Fruit fly (Drosophila melanogaster) whole organism, wandering third instar larva: ENCODE measurements around the gene Pi3K68D.

Experiments used
- Abd-B ChIP-seq: fragments of >200 bp; optimal IDR thresholded peaks from 2 replicates; lab custom pipeline; 2017; ENCODE audit warnings: missing biosample characterization, missing genetic modification characterization
- CG32264 ChIP-seq: fragments of 200-800 bp; sonication (Bioruptor generic); optimal IDR thresholded peaks from 2 replicates; lab custom pipeline; 2016; ENCODE audit warnings: missing biosample characterization, missing genetic modification characterization
- CG9705 ChIP-seq: fragments of 200-800 bp; sonication (Bioruptor generic); optimal IDR thresholded peaks from 2 replicates; lab custom pipeline; 2018; ENCODE audit warnings: missing biosample characterization, mild to moderate bottlenecking, missing genetic modification characterization
- CrebA ChIP-seq: fragments of 200-800 bp; sonication (Bioruptor generic); optimal IDR thresholded peaks from 2 replicates; lab custom pipeline; 2016; ENCODE audit warnings: missing biosample characterization, mild to moderate bottlenecking, missing genetic modification characterization, borderline replicate concordance
- Dfd ChIP-seq: fragments of >200 bp; optimal IDR thresholded peaks from 2 replicates; lab custom pipeline; 2017; ENCODE audit warnings: missing biosample characterization, missing genetic modification characterization
- Dif ChIP-seq: fragments of 200-275, 200-300 bp; sonication (Bioruptor generic); optimal IDR thresholded peaks from 2 replicates; lab custom pipeline; 2018; ENCODE audit warnings: missing biosample characterization, missing genetic modification characterization; ENCODE audit not compliant: partially characterized antibody
- GATAd ChIP-seq: sonication (Bioruptor generic); optimal IDR thresholded peaks from 2 replicates; lab custom pipeline; 2016; ENCODE audit warnings: missing biosample characterization, missing genetic modification characterization
- HLH106 ChIP-seq: fragments of 200-800 bp; optimal IDR thresholded peaks from 3 replicates; lab custom pipeline; 2019; ENCODE audit warnings: missing biosample characterization, mild to moderate bottlenecking, missing genetic modification characterization, moderate library complexity
- Hnf4 ChIP-seq: fragments of 200-800 bp; sonication (Bioruptor generic); optimal IDR thresholded peaks from 2 replicates; lab custom pipeline; 2016; ENCODE audit warnings: missing biosample characterization, mild to moderate bottlenecking, missing genetic modification characterization
- Hr78 ChIP-seq: fragments of >200 bp; optimal IDR thresholded peaks from 2 replicates; lab custom pipeline; 2017; ENCODE audit warnings: missing biosample characterization, missing genetic modification characterization
- Hr83 ChIP-seq: fragments of 200-300 bp; sonication (Bioruptor generic); optimal IDR thresholded peaks from 2 replicates; lab custom pipeline; 2016; ENCODE audit warnings: missing biosample characterization, mild to moderate bottlenecking, missing genetic modification characterization, moderate library complexity; ENCODE audit not compliant: poor library complexity, severe bottlenecking
- Jra ChIP-seq: sonication (Bioruptor generic); optimal IDR thresholded peaks from 2 replicates; lab custom pipeline; 2016; ENCODE audit warnings: missing biosample characterization, missing genetic modification characterization
- Mio ChIP-seq: sonication (Bioruptor generic); optimal IDR thresholded peaks from 2 replicates; lab custom pipeline; 2016; ENCODE audit warnings: missing biosample characterization, missing genetic modification characterization
- Myc ChIP-seq: fragments of >200 bp; optimal IDR thresholded peaks from 2 replicates; lab custom pipeline; 2017
- N ChIP-seq: fragments of >200 bp; optimal IDR thresholded peaks from 2 replicates; lab custom pipeline; 2018; ENCODE audit warnings: missing biosample characterization, missing external identifiers, missing genetic modification characterization
- OdsH ChIP-seq: fragments of 200-800 bp; sonication (Bioruptor generic); optimal IDR thresholded peaks from 2 replicates; lab custom pipeline; 2016; ENCODE audit warnings: missing biosample characterization, mild to moderate bottlenecking, missing genetic modification characterization
- Rel ChIP-seq, 2 experiments: fragments of 200-800 bp; sonication (Bioruptor generic) in 1 of 2; optimal IDR thresholded peaks; 2 replicates in 1 of 2; 3 replicates in 1 of 2; lab custom pipeline; 2016 to 2019; ENCODE audit warnings: mild to moderate bottlenecking in 2 of 2, missing biosample characterization in 2 of 2, missing genetic modification characterization in 2 of 2, moderate library complexity in 1 of 2
- Sp1 ChIP-seq: fragments of 200-800 bp; sonication (Bioruptor generic); optimal IDR thresholded peaks from 3 replicates; lab custom pipeline; 2019; ENCODE audit warnings: missing biosample characterization, mild to moderate bottlenecking, missing genetic modification characterization, moderate library complexity
- Vsx2 ChIP-seq: fragments of 200-300, 225-300 bp; sonication (Bioruptor generic); optimal IDR thresholded peaks from 2 replicates; lab custom pipeline; 2018; ENCODE audit warnings: missing biosample characterization, missing genetic modification characterization; ENCODE audit not compliant: partially characterized antibody
- br ChIP-seq: fragments of 200-800 bp; sonication (Bioruptor generic); optimal IDR thresholded peaks from 2 replicates; lab custom pipeline; 2016; ENCODE audit warnings: missing biosample characterization, missing genetic modification characterization
- brk ChIP-seq: fragments of 200-800 bp; sonication (Bioruptor generic); optimal IDR thresholded peaks from 2 replicates; lab custom pipeline; 2016; ENCODE audit warnings: missing biosample characterization, mild to moderate bottlenecking, missing genetic modification characterization
- dl ChIP-seq, 2 experiments: fragments of 175-275, 200-275 bp in 1 of 2; fragments of 200-275 bp in 1 of 2; sonication (Bioruptor generic); optimal IDR thresholded peaks; lab custom pipeline; 2018; ENCODE audit warnings: mild to moderate bottlenecking in 2 of 2, missing biosample characterization in 2 of 2, missing genetic modification characterization in 2 of 2, moderate library complexity in 2 of 2; ENCODE audit not compliant: partially characterized antibody in 2 of 2, insufficient read depth in 1 of 2
- dmrt93B ChIP-seq: fragments of 200-800 bp; sonication (Bioruptor generic); optimal IDR thresholded peaks from 2 replicates; lab custom pipeline; 2018; ENCODE audit warnings: missing biosample characterization, mild to moderate bottlenecking, missing genetic modification characterization
- dsf ChIP-seq: sonication (Bioruptor generic); optimal IDR thresholded peaks from 2 replicates; lab custom pipeline; 2016; ENCODE audit warnings: missing biosample characterization, missing genetic modification characterization, borderline replicate concordance
- ey ChIP-seq: fragments of 200-800 bp; sonication (Bioruptor generic); optimal IDR thresholded peaks from 2 replicates; lab custom pipeline; 2016; ENCODE audit warnings: missing biosample characterization, missing genetic modification characterization
- foxo ChIP-seq, 2 experiments: fragments of 200-800 bp; sonication (Bioruptor generic); optimal IDR thresholded peaks; 2 replicates in 1 of 2; 3 replicates in 1 of 2; lab custom pipeline; 2016 to 2017; ENCODE audit warnings: missing biosample characterization in 2 of 2, missing genetic modification characterization in 2 of 2
- fru ChIP-seq: fragments of 200-800 bp; sonication (Bioruptor generic); optimal IDR thresholded peaks from 3 replicates; lab custom pipeline; 2016; ENCODE audit warnings: missing biosample characterization, mild to moderate bottlenecking, missing genetic modification characterization
- h ChIP-seq: fragments of 200-800 bp; sonication (Bioruptor generic); optimal IDR thresholded peaks from 3 replicates; lab custom pipeline; 2016; ENCODE audit warnings: missing biosample characterization, mild to moderate bottlenecking, missing genetic modification characterization
- jim ChIP-seq: fragments of 175-275, 200-325 bp; sonication (Bioruptor generic); optimal IDR thresholded peaks from 2 replicates; lab custom pipeline; 2016; ENCODE audit warnings: missing biosample characterization, mild to moderate bottlenecking, missing genetic modification characterization
- lola ChIP-seq: fragments of >200 bp; optimal IDR thresholded peaks from 2 replicates; lab custom pipeline; 2017; ENCODE audit warnings: missing biosample characterization, missing genetic modification characterization
- pan ChIP-seq: fragments of >200 bp; optimal IDR thresholded peaks from 2 replicates; lab custom pipeline; 2017
- psq ChIP-seq: fragments of 200-800 bp; sonication (Bioruptor generic); optimal IDR thresholded peaks from 3 replicates; lab custom pipeline; 2017; ENCODE audit warnings: missing biosample characterization, mild to moderate bottlenecking, missing genetic modification characterization, moderate library complexity
- rgr ChIP-seq: fragments of 200-800 bp; sonication (Bioruptor generic); optimal IDR thresholded peaks from 3 replicates; lab custom pipeline; 2016; ENCODE audit warnings: missing biosample characterization, mild to moderate bottlenecking, missing genetic modification characterization
- sage ChIP-seq: fragments of 200-800 bp; sonication (Bioruptor generic); optimal IDR thresholded peaks from 2 replicates; lab custom pipeline; 2016; ENCODE audit warnings: missing biosample characterization, mild to moderate bottlenecking, missing genetic modification characterization
- sv ChIP-seq: fragments of 200-800 bp; sonication (Bioruptor generic); optimal IDR thresholded peaks from 3 replicates; lab custom pipeline; 2016; ENCODE audit warnings: missing biosample characterization, missing genetic modification characterization
- tai ChIP-seq: sonication (Bioruptor generic); optimal IDR thresholded peaks from 2 replicates; lab custom pipeline; 2016; ENCODE audit warnings: missing biosample characterization, missing genetic modification characterization
- usp ChIP-seq: fragments of >200 bp; optimal IDR thresholded peaks from 2 replicates; lab custom pipeline; 2017; ENCODE audit warnings: missing biosample characterization, missing genetic modification characterization
- woc ChIP-seq: sonication (Bioruptor generic); optimal IDR thresholded peaks from 2 replicates; lab custom pipeline; 2016; ENCODE audit warnings: missing biosample characterization, mild to moderate bottlenecking, missing genetic modification characterization

Pi3K68D gene

dm6 chr3L:11788195-11788594 is 1.6 kb downstream of the Pi3K68D start:
- TF ChIP-seq Vsx2 = no peak
- TF ChIP-seq foxo (GFP tag; optimal IDR thresholded peaks at IDR 0.05; lab: Kevin White, UChicago) = peak in 1 of 2 experiments; percentile 8
- no peak for TF ChIP-seq Sp1 (GFP tag; lab: Kevin White, UChicago)
- TF ChIP-seq h (GFP tag; lab: Kevin White, UChicago) = peak; percentile 40
- TF ChIP-seq Dfd (GFP tag; lab: Kevin White, UChicago) = no peak
- TF ChIP-seq GATAd (GFP tag; lab: Kevin White, UChicago) = no peak
- no peak for TF ChIP-seq Hr78
- no peak for TF ChIP-seq ey
- TF ChIP-seq lola (GFP tag; lab: Kevin White, UChicago) = no peak
- no peak for TF ChIP-seq N
- TF ChIP-seq HLH106 (tag; lab: Kevin White, UChicago) = no peak
- no peak for TF ChIP-seq CG32264 (GFP tag; lab: Kevin White, UChicago)
- TF ChIP-seq fru = no peak
- no peak for TF ChIP-seq tai (GFP tag; lab: Kevin White, UChicago)
- peak; percentile 10 for TF ChIP-seq Rel (GFP tag; optimal IDR thresholded peaks at IDR 0.05; lab: Kevin White, UChicago)
- TF ChIP-seq Rel (tag; optimal IDR thresholded peaks at IDR 0.05; lab: Kevin White, UChicago) = peak; percentile 85
- no peak for TF ChIP-seq dl (GFP tag; optimal IDR thresholded peaks at IDR 0.05; lab: Kevin White, UChicago; ENCODE audit: insufficient read depth in 1 of 2, partially characterized antibody in 2 of 2)
- no peak for TF ChIP-seq Hnf4
- no peak for TF ChIP-seq CrebA (GFP tag; lab: Kevin White, UChicago)
- peak; percentile 54 for TF ChIP-seq rgr
- TF ChIP-seq pan (lab: Kevin White, UChicago) = no peak
- TF ChIP-seq sv (GFP tag; lab: Kevin White, UChicago) = no peak
- no peak for TF ChIP-seq Abd-B
- no peak for TF ChIP-seq usp (GFP tag; lab: Kevin White, UChicago)
- no peak for TF ChIP-seq Jra
- TF ChIP-seq dsf (GFP tag; lab: Kevin White, UChicago) = no peak
- no peak for TF ChIP-seq Myc
- no peak for TF ChIP-seq brk (GFP tag; lab: Kevin White, UChicago)
- no peak for TF ChIP-seq CG9705 (GFP tag; lab: Kevin White, UChicago)
- TF ChIP-seq br (GFP tag; lab: Kevin White, UChicago) = peak; percentile 44
- peak; percentile 48 for TF ChIP-seq psq (GFP tag; lab: Kevin White, UChicago)
- peak; percentile 25 for TF ChIP-seq OdsH (GFP tag; lab: Kevin White, UChicago)
- TF ChIP-seq Hr83 (GFP tag; lab: Kevin White, UChicago) = peak; percentile 62
- TF ChIP-seq dmrt93B (GFP tag; lab: Kevin White, UChicago) = no peak
- no peak for TF ChIP-seq woc (GFP tag; lab: Kevin White, UChicago)
- no peak for TF ChIP-seq sage (GFP tag; lab: Kevin White, UChicago)
- no peak for TF ChIP-seq jim (GFP tag; lab: Kevin White, UChicago)
- no peak for TF ChIP-seq Mio (GFP tag; lab: Kevin White, UChicago)
- TF ChIP-seq Dif = no peak

- TF ChIP-seq rgr (peak; percentile 56), Myc (no peak), ey (peak; percentile 48), OdsH (GFP tag; lab: Kevin White, UChicago) (peak; percentile 27), fru (peak; percentile 41)
Observed at dm6 chr3L:11785291-11785690, 4.5 kb downstream of the Pi3K68D start.

DNA sequence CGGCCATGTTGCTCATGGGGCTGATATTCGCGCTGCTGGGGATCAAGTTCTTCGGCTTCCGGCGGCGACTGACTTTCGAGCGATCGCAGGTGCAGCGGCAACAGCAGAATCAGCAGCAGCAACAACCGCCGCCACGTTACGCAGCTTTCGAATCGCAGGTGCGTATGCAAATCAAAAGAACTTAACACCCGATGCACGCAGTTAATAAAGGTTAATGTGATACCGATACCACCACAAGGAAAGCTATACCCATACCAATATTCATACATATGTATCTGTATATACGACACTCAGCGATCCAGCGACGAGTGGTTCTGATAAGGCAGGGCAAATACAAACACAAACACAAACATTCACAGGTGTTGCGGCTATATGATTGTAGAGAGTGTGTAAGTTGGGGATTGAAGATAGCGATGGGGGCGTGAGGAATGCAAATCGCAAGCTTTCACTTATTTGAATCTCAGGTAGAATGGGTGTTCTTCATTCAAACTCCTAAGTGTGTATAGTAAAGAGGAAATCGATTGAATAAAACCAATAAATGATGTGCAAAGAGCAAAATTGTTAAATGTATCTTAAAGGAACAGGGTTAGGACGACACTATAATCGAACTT is 12.4 kb downstream of the Pi3K68D start:
- TF ChIP-seq OdsH (GFP tag; lab: Kevin White, UChicago) (peak; percentile 15), rgr (peak; percentile 22), Jra (peak; percentile 34), h (GFP tag; lab: Kevin White, UChicago) (peak; percentile 57), CG9705 (GFP tag; lab: Kevin White, UChicago) (no peak), Hr83 (GFP tag; lab: Kevin White, UChicago) (peak; percentile 50), Abd-B (no peak), fru (peak; percentile 34), foxo (GFP tag; optimal IDR thresholded peaks at IDR 0.05; lab: Kevin White, UChicago) (peak in 1 of 2 experiments; percentile 27)
